Worm (Caenorhabditis elegans): Measurements from ENCODE around the gene C16D9.8.

Gene C16D9.8

DNA sequence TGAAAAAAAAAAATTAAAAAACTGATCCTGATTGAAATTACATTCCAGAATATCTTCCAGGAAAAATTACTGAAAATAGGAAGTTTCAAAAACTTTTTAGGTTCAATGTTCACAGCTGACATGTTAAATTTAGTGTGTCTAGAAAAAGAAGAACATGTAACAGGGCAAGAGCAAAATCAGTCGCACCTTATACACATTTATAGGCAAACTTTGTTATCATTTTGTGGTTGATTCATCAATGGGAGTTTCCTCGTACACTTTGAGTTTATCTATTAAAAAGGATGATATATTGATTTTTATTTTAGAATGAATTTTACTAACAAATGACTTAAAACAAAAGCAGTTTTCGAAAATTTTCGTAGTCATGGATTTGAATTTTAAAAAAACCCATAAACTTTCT, 20.2 kb downstream of the C16D9.8 start:
- TF ChIP-seq nhr-232 (tag; optimal IDR thresholded peaks at IDR 0.05) (no peak), ceh-48 (tag; optimal IDR thresholded peaks at IDR 0.05) (no peak), unc-3 (GFP tag; conservative IDR thresholded peaks at IDR 0.05) (no peak), unc-3 (tag; optimal IDR thresholded peaks at IDR 0.05) (no peak), ceh-19 (GFP tag; optimal IDR thresholded peaks at IDR 0.05) (no peak), sdc-2 (tag; optimal IDR thresholded peaks at IDR 0.05) (no peak)

- no peak for TF ChIP-seq eyg-1 (tag; optimal IDR thresholded peaks at IDR 0.05)
- no peak for TF ChIP-seq fkh-10 (GFP tag; optimal IDR thresholded peaks at IDR 0.05)
- TF ChIP-seq ceh-14 (tag; optimal IDR thresholded peaks at IDR 0.05): no peak
- no peak for TF ChIP-seq lin-11 (tag; optimal IDR thresholded peaks at IDR 0.05)
Measured at ce11 chrV:8242798-8243197, 20.6 kb downstream of the C16D9.8 start, which contains the start of gene C16D9.4. C16D9.4 (minus strand) TSS chrV:8242898.

DNA sequence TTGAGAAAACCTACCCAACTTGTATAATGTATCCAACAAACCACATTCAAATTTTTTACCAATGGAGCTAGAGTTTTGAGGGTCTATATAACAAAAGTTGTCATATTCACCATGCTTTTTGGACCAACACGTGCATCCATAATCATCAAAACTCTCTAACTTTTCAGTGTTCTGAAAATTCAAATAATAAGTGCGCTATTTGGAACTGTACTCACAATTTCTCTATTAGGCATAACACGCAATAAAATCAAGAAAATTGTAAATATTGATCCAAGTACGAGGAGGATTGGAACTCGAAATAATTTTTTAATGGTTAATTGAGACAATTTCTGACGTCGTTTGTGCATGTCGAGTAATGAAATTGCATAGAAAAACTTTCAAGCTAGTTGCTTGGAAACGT, 23.4 kb downstream of the C16D9.8 start, which contains the start of gene C16D9.3:
Gene C16D9.3 (minus strand): TSS at position 101 of the 400 bp plus-strand sequence.
- TF ChIP-seq pat-9 (tag; optimal IDR thresholded peaks at IDR 0.05): no peak
- TF ChIP-seq ztf-16 (tag; optimal IDR thresholded peaks at IDR 0.05): no peak

DNA sequence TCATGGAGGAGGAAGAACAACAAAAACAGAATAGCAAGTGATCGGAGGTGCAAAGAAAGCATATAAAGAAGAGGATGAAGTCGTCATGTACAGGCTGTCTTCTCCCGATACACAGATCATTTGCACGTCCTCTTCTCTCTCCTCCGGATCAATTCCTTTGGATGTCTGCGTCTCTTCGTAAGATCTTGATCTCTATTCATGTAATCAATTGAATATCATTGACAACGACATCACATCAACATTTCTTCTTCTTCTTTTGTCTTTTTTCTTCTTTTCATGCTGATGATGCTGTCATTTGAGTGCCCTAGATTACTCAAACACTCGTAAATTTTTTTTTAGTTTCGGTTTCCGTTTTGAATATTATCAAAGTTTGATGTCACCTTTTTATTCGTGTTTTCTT, 25.1 kb downstream of the C16D9.8 start, which contains the start of gene rol-3:
Gene rol-3 (minus strand): TSS at position 120 of the 400 bp plus-strand sequence.
- no peak for TF ChIP-seq pros-1 (tag; optimal IDR thresholded peaks at IDR 0.05)
- TF ChIP-seq ceh-14 (tag; optimal IDR thresholded peaks at IDR 0.05): no peak
- TF ChIP-seq mec-3 (tag; optimal IDR thresholded peaks at IDR 0.05; ENCODE audit: borderline replicate concordance): no peak
- TF ChIP-seq pqm-1 (tag; optimal IDR thresholded peaks at IDR 0.05): no peak
- no peak for TF ChIP-seq odd-2 (tag; optimal IDR thresholded peaks at IDR 0.05)
- no peak for TF ChIP-seq gmeb-2 (tag; optimal IDR thresholded peaks at IDR 0.05)
- no peak for TF ChIP-seq pha-4 (tag; optimal IDR thresholded peaks at IDR 0.05)
- no peak for TF ChIP-seq sox-2 (GFP tag; IDR thresholded peaks at IDR 0.05)
- no peak for TF ChIP-seq Y22D7AL.16 (tag; optimal IDR thresholded peaks at IDR 0.05)
- TF ChIP-seq tbx-7 (tag; optimal IDR thresholded peaks at IDR 0.05): no peak
- no peak for TF ChIP-seq rnt-1 (tag; optimal IDR thresholded peaks at IDR 0.05)
- no peak for TF ChIP-seq pag-3 (tag; optimal IDR thresholded peaks at IDR 0.05; ENCODE audit: borderline replicate concordance)
- no peak for TF ChIP-seq ceh-19 (GFP tag; optimal IDR thresholded peaks at IDR 0.05)

DNA sequence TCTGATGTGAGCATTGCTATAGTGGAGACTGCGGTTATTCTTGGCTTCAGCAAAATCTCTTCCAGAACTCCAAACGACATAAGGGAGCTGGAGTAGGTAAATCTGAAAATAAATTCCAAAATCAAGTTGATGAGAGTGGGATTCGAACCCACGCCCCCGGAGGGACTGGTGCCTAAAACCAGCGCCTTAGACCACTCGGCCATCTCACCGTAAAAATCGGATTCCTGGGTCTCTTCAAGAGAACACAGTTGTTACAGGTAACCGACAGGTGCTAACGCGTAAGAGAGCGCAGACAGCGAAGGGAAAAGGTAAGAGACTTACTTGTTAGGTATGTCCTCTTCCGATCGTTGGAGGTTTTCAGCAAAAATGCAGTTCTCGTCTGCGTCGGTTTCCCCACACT, 28.0 kb downstream of the C16D9.8 start:
- no peak for TF ChIP-seq hlh-15 (tag; optimal IDR thresholded peaks at IDR 0.05)
- TF ChIP-seq ceh-6 (GFP tag; optimal IDR thresholded peaks at IDR 0.05): peak; percentile 16
- TF ChIP-seq hlh-6 (tag; optimal IDR thresholded peaks at IDR 0.05): no peak
- TF ChIP-seq ceh-14 (tag; optimal IDR thresholded peaks at IDR 0.05): no peak
- no peak for TF ChIP-seq ceh-2 (tag; optimal IDR thresholded peaks at IDR 0.05)
- TF ChIP-seq eyg-1 (tag; optimal IDR thresholded peaks at IDR 0.05): no peak
- no peak for TF ChIP-seq ceh-34 (tag; optimal IDR thresholded peaks at IDR 0.05)
- TF ChIP-seq ceh-31 (tag; optimal IDR thresholded peaks at IDR 0.05): no peak
- no peak for TF ChIP-seq ttx-3 (tag; optimal IDR thresholded peaks at IDR 0.05)
- no peak; the same call in 1 of the 2 replicates for TF ChIP-seq sox-2 (GFP tag; IDR thresholded peaks at IDR 0.05)
- no peak for TF ChIP-seq elt-2 (tag; optimal IDR thresholded peaks at IDR 0.05)
- no peak for TF ChIP-seq hlh-13 (GFP tag; optimal IDR thresholded peaks at IDR 0.05)
- no peak for TF ChIP-seq pag-3 (tag; optimal IDR thresholded peaks at IDR 0.05; ENCODE audit: borderline replicate concordance)
- TF ChIP-seq ceh-48 (tag; optimal IDR thresholded peaks at IDR 0.05): no peak
- no peak for TF ChIP-seq tbx-2 (tag; optimal IDR thresholded peaks at IDR 0.05)
- peak; percentile 52 for TF ChIP-seq ref-2 (tag; optimal IDR thresholded peaks at IDR 0.05)
- TF ChIP-seq ceh-30 (tag; optimal IDR thresholded peaks at IDR 0.05): no peak
- TF ChIP-seq hlh-30 (tag; optimal IDR thresholded peaks at IDR 0.05; ENCODE audit: insufficient read depth): peak; percentile 1
- TF ChIP-seq nhr-11 (tag; optimal IDR thresholded peaks at IDR 0.05): no peak
- no peak for TF ChIP-seq che-1 (tag; optimal IDR thresholded peaks at IDR 0.05)
- no peak for TF ChIP-seq C08G9.2 (tag; optimal IDR thresholded peaks at IDR 0.05)
- TF ChIP-seq dmd-4 (tag; optimal IDR thresholded peaks at IDR 0.05; ENCODE audit: borderline replicate concordance): no peak
- no peak for TF ChIP-seq mec-3 (tag; optimal IDR thresholded peaks at IDR 0.05; ENCODE audit: borderline replicate concordance)
- TF ChIP-seq sdc-2 (tag; optimal IDR thresholded peaks at IDR 0.05): peak; percentile 3
- no peak for TF ChIP-seq pax-1 (tag; optimal IDR thresholded peaks at IDR 0.05)
- no peak for TF ChIP-seq odd-2 (tag; optimal IDR thresholded peaks at IDR 0.05)
- TF ChIP-seq ahr-1 (tag; optimal IDR thresholded peaks at IDR 0.05): no peak
- no peak for TF ChIP-seq zip-5 (tag; optimal IDR thresholded peaks at IDR 0.05)
- no peak for TF ChIP-seq lim-6 (tag; optimal IDR thresholded peaks at IDR 0.05)
- no peak for TF ChIP-seq syd-9 (tag; optimal IDR thresholded peaks at IDR 0.05)
- no peak for TF ChIP-seq unc-3 (GFP tag; conservative IDR thresholded peaks at IDR 0.05)
- TF ChIP-seq unc-3 (tag; optimal IDR thresholded peaks at IDR 0.05): no peak

Data from whole organism, late embryonic.